Worm (Caenorhabditis elegans) whole organism, L4 larva: ENCODE measurements around the gene sre-21.

ENCODE experiments used
- D1046.2 ChIP-seq: fragments of 200-800 bp; sonication (Bioruptor generic); IDR thresholded peaks from 2 replicates; pipeline ENCODE4 v1.3.6; 2022; ENCODE audit warnings: missing genetic modification characterization, missing compliant biosample characterization
- F10B5.3 ChIP-seq: sonication (generic microtip); optimal IDR thresholded peaks from 2 replicates; lab custom pipeline; 2016; ENCODE audit warnings: mild to moderate bottlenecking, missing genetic modification characterization, missing compliant biosample characterization
- F37D6.2 ChIP-seq: sonication (generic microtip); optimal IDR thresholded peaks from 2 replicates; lab custom pipeline; 2016; ENCODE audit warnings: mild to moderate bottlenecking, missing genetic modification characterization, missing compliant biosample characterization
- F49E8.2 ChIP-seq: sonication (generic microtip); optimal IDR thresholded peaks from 2 replicates; lab custom pipeline; 2016; ENCODE audit warnings: missing compliant biosample characterization, mild to moderate bottlenecking, missing genetic modification characterization, borderline replicate concordance
- Y48G9A.11 ChIP-seq: fragments of 200-800 bp; sonication (Bioruptor generic); IDR thresholded peaks from 2 replicates; pipeline ENCODE4 v1.3.6; 2022; ENCODE audit warnings: missing genetic modification reagents, missing genetic modification characterization, missing compliant biosample characterization
- ZK546.5 ChIP-seq, 2 experiments: sonication (generic microtip); optimal IDR thresholded peaks; 2 replicates each; lab custom pipeline; 2017; ENCODE audit warnings: missing biosample characterization in 2 of 2, missing genetic modification characterization in 2 of 2
- aha-1 ChIP-seq: fragments of 150-350 bp; peaks from one replicate; lab custom pipeline; 2014; ENCODE audit warnings: missing biosample characterization, missing genetic modification characterization
- ceh-62 ChIP-seq: sonication (generic microtip); optimal IDR thresholded peaks from 2 replicates; lab custom pipeline; 2017; ENCODE audit warnings: missing biosample characterization, missing genetic modification characterization
- ceh-82 ChIP-seq: sonication (generic microtip); optimal IDR thresholded peaks from 2 replicates; lab custom pipeline; 2017; ENCODE audit warnings: missing biosample characterization, missing genetic modification characterization
- daf-19 ChIP-seq: fragments of 200-800 bp; sonication (Bioruptor generic); conservative IDR thresholded peaks from 2 replicates; pipeline ENCODE4 v1.3.6; 2022; ENCODE audit warnings: missing genetic modification characterization, missing compliant biosample characterization
- dpl-1 ChIP-seq: fragments of 150-350 bp; optimal IDR thresholded peaks from 2 replicates; lab custom pipeline; 2014; ENCODE audit warnings: missing biosample characterization, missing genetic modification reagents, missing genetic modification characterization
- dve-1 ChIP-seq: sonication (generic microtip); optimal IDR thresholded peaks from 2 replicates; lab custom pipeline; 2017; ENCODE audit warnings: antibody characterized with exemption, mild to moderate bottlenecking, missing genetic modification characterization, missing compliant biosample characterization; ENCODE audit not compliant: insufficient read depth
- egl-43 ChIP-seq: fragments of 200-800 bp; sonication (Bioruptor generic); IDR thresholded peaks from 2 replicates; pipeline ENCODE4 v1.3.6; 2022; ENCODE audit warnings: missing genetic modification reagents, missing genetic modification characterization, missing compliant biosample characterization
- gei-8 ChIP-seq: fragments of 200-800 bp; sonication (Bioruptor generic); optimal IDR thresholded peaks from 2 replicates; lab custom pipeline; 2018; ENCODE audit warnings: mild to moderate bottlenecking, missing genetic modification characterization, missing compliant biosample characterization
- hlh-11 ChIP-seq: fragments of 200-800 bp; sonication (Bioruptor generic); optimal IDR thresholded peaks from 2 replicates; lab custom pipeline; 2018; ENCODE audit warnings: mild to moderate bottlenecking, missing genetic modification characterization, missing compliant biosample characterization
- lin-1 ChIP-seq: fragments of 200-800 bp; sonication (Bioruptor generic); IDR thresholded peaks from 2 replicates; pipeline ENCODE4 v1.3.6; 2022; ENCODE audit warnings: missing genetic modification reagents, missing genetic modification characterization, missing compliant biosample characterization
- lin-13 ChIP-seq: fragments of 150-350 bp; optimal IDR thresholded peaks from 2 replicates; lab custom pipeline; 2014; ENCODE audit warnings: missing biosample characterization, missing genetic modification reagents, missing genetic modification characterization
- lir-3 ChIP-seq: sonication (generic microtip); optimal IDR thresholded peaks from 2 replicates; lab custom pipeline; 2016; ENCODE audit warnings: mild to moderate bottlenecking, missing genetic modification characterization, missing compliant biosample characterization
- mdt-29 ChIP-seq: fragments of 200-800 bp; sonication (Bioruptor generic); IDR thresholded peaks from 2 replicates; pipeline ENCODE4 v1.3.6; 2022; ENCODE audit warnings: missing genetic modification reagents, missing genetic modification characterization, missing compliant biosample characterization
- mep-1 ChIP-seq: fragments of 150-350 bp; sonication (generic microtip); optimal IDR thresholded peaks from 3 replicates; lab custom pipeline; 2014; ENCODE audit warnings: missing biosample characterization, missing genetic modification characterization
- mxl-3 ChIP-seq: fragments of 200-800 bp; sonication (Bioruptor generic); optimal IDR thresholded peaks from 2 replicates; lab custom pipeline; 2018; ENCODE audit warnings: mild to moderate bottlenecking, missing genetic modification characterization, missing compliant biosample characterization
- nhr-41 ChIP-seq: fragments of 200-800 bp; sonication (Bioruptor generic); IDR thresholded peaks from 2 replicates; pipeline ENCODE4 v1.3.6; 2022; ENCODE audit warnings: missing genetic modification reagents, missing genetic modification characterization, missing compliant biosample characterization
- nhr-77 ChIP-seq: fragments of 150-350 bp; optimal IDR thresholded peaks from 2 replicates; lab custom pipeline; 2014; ENCODE audit warnings: missing biosample characterization, missing genetic modification characterization
- php-3 ChIP-seq: fragments of 200-800 bp; sonication (Bioruptor generic); IDR thresholded peaks from 2 replicates; pipeline ENCODE4 v1.3.6; 2022; ENCODE audit warnings: missing genetic modification reagents, missing genetic modification characterization, missing compliant biosample characterization
- pqm-1 ChIP-seq: sonication (generic microtip); optimal IDR thresholded peaks from 2 replicates; lab custom pipeline; 2017; ENCODE audit warnings: missing biosample characterization, missing genetic modification characterization
- rbr-2 ChIP-seq: sonication (generic microtip); optimal IDR thresholded peaks from 2 replicates; lab custom pipeline; 2016; ENCODE audit warnings: missing genotype, missing genetic modification characterization, missing compliant biosample characterization
- saeg-2 ChIP-seq: fragments of 200-800 bp; sonication (Bioruptor generic); IDR thresholded peaks from 2 replicates; pipeline ENCODE4 v1.3.6; 2022; ENCODE audit warnings: missing genetic modification reagents, missing genetic modification characterization, missing compliant biosample characterization
- sdz-12 ChIP-seq: fragments of 200-800 bp; sonication (Bioruptor generic); optimal IDR thresholded peaks from 2 replicates; lab custom pipeline; 2018; ENCODE audit warnings: mild to moderate bottlenecking, missing genetic modification characterization, missing compliant biosample characterization
- set-16 ChIP-seq: fragments of 200-800 bp; sonication (Bioruptor generic); IDR thresholded peaks from 2 replicates; pipeline ENCODE4 v1.3.6; 2022; ENCODE audit warnings: missing genetic modification reagents, missing genetic modification characterization, missing compliant biosample characterization
- tag-97 ChIP-seq: fragments of 200-800 bp; sonication (Bioruptor generic); IDR thresholded peaks from 2 replicates; pipeline ENCODE4 v1.3.6; 2022; ENCODE audit warnings: missing genetic modification characterization, missing compliant biosample characterization
- unc-62 ChIP-seq, 3 experiments: fragments of 150-350 bp in 1 of 3; sonication (generic microtip); optimal IDR thresholded peaks in 2 of 3; peaks in 1 of 3; 1 replicate in 1 of 3; 2 replicates in 2 of 3; lab custom pipeline; 2014 to 2017; ENCODE audit warnings: missing biosample characterization in 3 of 3, missing genetic modification characterization in 3 of 3, missing genetic modification reagents in 3 of 3, missing genotype in 1 of 3

Gene sre-21

DNA sequence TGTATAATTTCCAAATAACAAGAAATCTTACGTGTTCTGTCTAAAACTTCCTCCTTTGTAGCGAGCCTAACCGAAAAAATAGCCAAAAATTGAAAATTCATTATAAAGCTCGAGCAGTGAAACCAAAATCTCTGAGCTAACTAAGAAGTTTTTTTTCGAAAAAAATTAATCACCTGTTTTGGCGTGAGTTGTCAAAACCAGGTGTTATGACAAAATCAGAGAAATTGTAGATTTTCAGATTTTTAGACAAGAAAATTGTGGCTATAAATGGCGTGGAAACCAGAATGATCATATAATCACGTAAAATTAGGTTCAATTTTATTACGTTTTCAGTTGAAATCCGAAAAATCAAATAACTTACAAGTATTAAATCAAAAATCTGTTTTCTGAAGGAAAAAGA is at the start of gene sre-21:
TSS of gene sre-21 (minus strand) at position 101 of the 400 bp plus-strand sequence.
- TF ChIP-seq Y48G9A.11 (GFP tag; lab: Robert Waterston, UW) (no peak), F10B5.3 (tag; lab: Kevin White, UChicago) (no peak)

DNA sequence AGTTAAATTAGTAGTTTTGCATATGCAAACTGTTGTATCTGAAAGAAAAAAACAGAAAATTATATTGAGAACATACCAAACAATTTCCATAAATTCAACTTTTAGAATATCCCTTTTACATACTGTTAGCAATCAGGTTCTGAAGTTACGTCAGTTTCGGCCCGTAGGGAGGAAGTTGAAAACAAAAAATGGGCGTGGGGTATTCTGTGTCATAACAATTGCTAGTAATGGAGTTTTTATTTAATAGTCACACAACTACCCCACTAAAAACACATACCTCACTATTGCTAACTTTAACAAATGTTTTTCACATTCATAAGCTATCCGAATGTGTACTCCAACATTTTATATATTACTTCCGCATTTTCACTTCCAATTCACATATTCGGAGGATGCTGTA is 48.8 kb upstream of the sre-21 start, which contains the start of gene srh-300:
TSS of gene srh-300 (plus strand) at position 301 of the 400 bp plus-strand sequence.
- no peak for TF ChIP-seq nhr-77 (tag; lab: Kevin White, UChicago)
- TF ChIP-seq rbr-2 (tag; lab: Kevin White, UChicago) = no peak
- TF ChIP-seq sdz-12 (GFP tag; lab: Kevin White, UChicago) = no peak
- no peak for TF ChIP-seq lin-1 (GFP tag; lab: Robert Waterston, UW)
- TF ChIP-seq aha-1 = peak; percentile 17
- peak in 1 of 2 experiments; percentile 10 for TF ChIP-seq unc-62 (GFP tag; optimal IDR thresholded peaks at IDR 0.05 in 1 of 2; lab: Kevin White, UChicago)
- TF ChIP-seq unc-62 (tag; optimal IDR thresholded peaks at IDR 0.05; lab: Kevin White, UChicago) = no peak
- TF ChIP-seq, all 104 proteins: peak for 2

DNA sequence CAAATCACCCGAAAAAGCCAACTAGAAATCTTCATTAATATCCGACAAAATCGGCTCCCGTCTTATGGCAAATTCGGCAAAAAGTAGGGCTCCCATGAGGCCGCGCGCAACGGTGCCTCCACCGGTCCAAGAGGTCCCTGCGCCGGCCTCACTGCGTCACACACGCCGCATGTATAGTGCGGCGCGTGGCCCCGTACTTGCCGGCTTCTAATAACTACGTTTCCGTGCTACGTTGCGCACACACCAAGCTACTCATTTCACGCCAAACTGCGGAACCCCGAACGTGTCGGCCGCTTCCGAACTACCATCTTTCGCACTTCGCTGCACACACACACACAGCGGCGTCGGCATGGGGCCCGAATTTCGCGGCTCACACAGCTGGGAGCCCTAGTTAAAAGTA is 46.7 kb upstream of the sre-21 start:
- TF ChIP-seq set-16 (GFP tag; lab: Robert Waterston, UW) (peak; percentile 73), lin-1 (GFP tag; lab: Robert Waterston, UW) (no peak), egl-43 (GFP tag; lab: Robert Waterston, UW) (peak; percentile 68; the same call in 1 of the 2 replicates)

DNA sequence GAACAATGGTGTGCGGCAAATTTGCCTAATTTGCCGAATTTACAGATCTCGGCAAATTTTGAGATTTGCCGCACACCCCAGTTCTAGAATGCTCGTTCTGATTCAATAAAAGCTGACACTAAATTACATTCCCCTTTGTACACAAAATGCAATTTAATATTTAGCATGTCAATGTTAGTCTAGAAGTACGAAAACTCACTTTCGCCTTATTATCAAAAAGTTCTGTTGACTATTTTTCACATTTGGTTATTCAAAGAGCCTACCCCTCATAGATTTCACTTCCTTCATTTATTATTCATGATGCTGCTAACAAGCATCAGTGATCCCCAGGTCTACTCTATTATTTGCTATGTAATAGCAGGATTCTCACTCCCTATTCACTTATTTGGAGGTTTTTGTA is 45.6 kb upstream of the sre-21 start, which contains the start of gene srh-298:
TSS of gene srh-298 (plus strand) at position 301 of the 400 bp plus-strand sequence.
- TF ChIP-seq unc-62 (GFP tag; optimal IDR thresholded peaks at IDR 0.05 in 1 of 2; lab: Kevin White, UChicago) (peak in 1 of 2 experiments; percentile 26), unc-62 (tag; optimal IDR thresholded peaks at IDR 0.05; lab: Kevin White, UChicago) (no peak), tag-97 (GFP tag; lab: Robert Waterston, UW) (no peak)
- TF ChIP-seq, all 104 proteins: peak for 1

DNA sequence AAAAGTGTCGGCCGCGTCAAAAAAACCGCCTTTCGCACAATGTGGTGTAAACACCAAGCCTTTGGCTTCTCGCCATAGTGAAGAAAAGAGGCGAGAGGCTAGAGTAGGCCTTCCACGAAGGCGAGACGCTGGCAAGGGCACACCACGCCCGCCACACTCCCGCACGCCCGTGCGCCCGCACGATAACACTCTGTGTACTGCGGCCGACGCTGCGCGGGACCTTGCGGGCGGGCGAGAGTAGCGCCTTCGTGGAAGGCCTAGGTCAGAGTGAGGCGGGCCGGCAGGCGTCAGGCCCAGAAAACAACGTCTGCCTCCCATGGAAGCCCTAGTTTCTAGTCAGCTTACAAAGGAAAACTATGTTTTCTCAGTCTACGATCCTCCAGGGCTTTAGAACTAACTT is 39.1 kb upstream of the sre-21 start:
- TF ChIP-seq F10B5.3 (tag; lab: Kevin White, UChicago) (no peak), D1046.2 (GFP tag; lab: Robert Waterston, UW) (peak; percentile 50; the same call in 1 of the 2 replicates), saeg-2 (GFP tag; lab: Robert Waterston, UW) (0 out of 2 replicates have a peak, but pooled peaks have one; percentile 49), set-16 (GFP tag; lab: Robert Waterston, UW) (peak; percentile 94), egl-43 (GFP tag; lab: Robert Waterston, UW) (peak; percentile 57), dve-1 (tag; lab: Kevin White, UChicago) (no peak), aha-1 (no peak)

ce11 chrV:17810053-17810452 is 37.0 kb upstream of the sre-21 start, which contains the start of gene srh-296:
TSS of gene srh-296 (plus strand) at chrV:17810353.
- TF ChIP-seq unc-62 (GFP tag; optimal IDR thresholded peaks at IDR 0.05 in 1 of 2; lab: Kevin White, UChicago) = peak in 1 of 2 experiments; percentile 2
- no peak for TF ChIP-seq unc-62 (tag; optimal IDR thresholded peaks at IDR 0.05; lab: Kevin White, UChicago)
- no peak for TF ChIP-seq php-3 (GFP tag; lab: Robert Waterston, UW)

ce11 chrV:17805323-17805722 is 32.3 kb upstream of the sre-21 start, which contains the start of gene srh-291:
TSS of gene srh-291 (plus strand) at chrV:17805623.
- no peak for TF ChIP-seq ZK546.5 (tag; optimal IDR thresholded peaks at IDR 0.05; lab: Kevin White, UChicago)
- no peak for TF ChIP-seq pqm-1 (tag; lab: Kevin White, UChicago)
- TF ChIP-seq F49E8.2 (tag; lab: Kevin White, UChicago) = no peak
- TF ChIP-seq gei-8 (GFP tag; lab: Kevin White, UChicago) = no peak
- no peak for TF ChIP-seq daf-19 (GFP tag; lab: Robert Waterston, UW)
- no peak for TF ChIP-seq hlh-11 (tag; lab: Kevin White, UChicago)
- no peak for TF ChIP-seq nhr-41 (GFP tag; lab: Robert Waterston, UW)
- TF ChIP-seq F37D6.2 (tag; lab: Kevin White, UChicago) = no peak
- no peak for TF ChIP-seq lin-13 (GFP tag; lab: Kevin White, UChicago)
- TF ChIP-seq ceh-82 (tag; lab: Kevin White, UChicago) = no peak
- TF ChIP-seq dpl-1 (GFP tag; lab: Kevin White, UChicago) = no peak
- TF ChIP-seq php-3 (GFP tag; lab: Robert Waterston, UW) = no peak
- TF ChIP-seq nhr-77 (tag; lab: Kevin White, UChicago) = no peak
- TF ChIP-seq mep-1 (tag; lab: Kevin White, UChicago) = no peak
- TF ChIP-seq mxl-3 (GFP tag; lab: Kevin White, UChicago) = no peak
- TF ChIP-seq mdt-29 (GFP tag; lab: Robert Waterston, UW) = no peak
- TF ChIP-seq aha-1 = no peak
- TF ChIP-seq lir-3 (tag; lab: Kevin White, UChicago) = no peak
- TF ChIP-seq ceh-62 (tag; lab: Kevin White, UChicago) = no peak
